Worm (Caenorhabditis elegans) whole organism, L4 larva: ENCODE data around the gene lgg-1.
A peak's percentile ranks its signal among the peaks of the same experiment; 100 is the strongest.

Experiments
- D1046.2 ChIP-seq: fragments of 200-800 bp; sonication (Bioruptor generic); IDR thresholded peaks from 2 replicates; pipeline ENCODE4 v1.3.6; 2022; ENCODE audit warnings: missing genetic modification characterization, missing compliant biosample characterization
- F10B5.3 ChIP-seq: sonication (generic microtip); optimal IDR thresholded peaks from 2 replicates; lab custom pipeline; 2016; ENCODE audit warnings: mild to moderate bottlenecking, missing genetic modification characterization, missing compliant biosample characterization
- F26F4.8 ChIP-seq: fragments of 200-800 bp; sonication (Bioruptor generic); conservative IDR thresholded peaks from 2 replicates; pipeline ENCODE4 v1.3.6; 2022; ENCODE audit warnings: missing genetic modification characterization, missing compliant biosample characterization
- R02D3.7 ChIP-seq: fragments of 150-350 bp; sonication (generic microtip); optimal IDR thresholded peaks from 3 replicates; lab custom pipeline; 2014; ENCODE audit warnings: missing biosample characterization, missing genetic modification characterization
- T20F7.1 ChIP-seq: fragments of 200-800 bp; sonication (Bioruptor generic); optimal IDR thresholded peaks from 2 replicates; lab custom pipeline; 2018; ENCODE audit warnings: mild to moderate bottlenecking, missing genetic modification characterization, missing compliant biosample characterization
- Y48G9A.11 ChIP-seq: fragments of 200-800 bp; sonication (Bioruptor generic); IDR thresholded peaks from 2 replicates; pipeline ENCODE4 v1.3.6; 2022; ENCODE audit warnings: missing genetic modification reagents, missing genetic modification characterization, missing compliant biosample characterization
- Y75B8A.6 ChIP-seq: fragments of 200-800 bp; sonication (Bioruptor generic); IDR thresholded peaks from 2 replicates; pipeline ENCODE4 v1.3.6; 2022; ENCODE audit warnings: missing genetic modification reagents, missing genetic modification characterization, missing compliant biosample characterization
- aha-1 ChIP-seq: fragments of 150-350 bp; peaks from one replicate; lab custom pipeline; 2014; ENCODE audit warnings: missing biosample characterization, missing genetic modification characterization
- ama-1 ChIP-seq: fragments of 150-350 bp; optimal IDR thresholded peaks from 2 replicates; lab custom pipeline; 2014; ENCODE audit warnings: inconsistent platforms, mixed read lengths
- arid-1 ChIP-seq: fragments of 200-800 bp; sonication (Bioruptor generic); conservative IDR thresholded peaks from 2 replicates; pipeline ENCODE4 v1.3.6; 2022; ENCODE audit warnings: missing genetic modification reagents, missing genetic modification characterization, missing compliant biosample characterization
- ceh-44 ChIP-seq: fragments of 200-800 bp; sonication (Bioruptor generic); IDR thresholded peaks from 2 replicates; pipeline ENCODE4 v1.3.6; 2022; ENCODE audit warnings: missing genetic modification reagents, missing genetic modification characterization, missing compliant biosample characterization
- daf-12 ChIP-seq: fragments of 150-350 bp; optimal IDR thresholded peaks from 2 replicates; lab custom pipeline; 2014; ENCODE audit warnings: missing biosample characterization, missing genetic modification reagents, missing genetic modification characterization
- daf-16 ChIP-seq, 3 experiments: sonication (generic microtip); optimal IDR thresholded peaks; 2 replicates each; lab custom pipeline; 2016 to 2017; ENCODE audit warnings: missing genetic modification characterization in 3 of 3, missing genetic modification reagents in 3 of 3, mild to moderate bottlenecking in 2 of 3, missing compliant biosample characterization in 2 of 3, missing biosample characterization in 1 of 3, moderate library complexity in 1 of 3
- dmd-6 ChIP-seq: fragments of 200-800 bp; sonication (Bioruptor generic); IDR thresholded peaks from 2 replicates; pipeline ENCODE4 v1.3.6; 2022; ENCODE audit warnings: missing genetic modification reagents, missing genetic modification characterization, missing compliant biosample characterization
- dve-1 ChIP-seq: sonication (generic microtip); optimal IDR thresholded peaks from 2 replicates; lab custom pipeline; 2017; ENCODE audit warnings: antibody characterized with exemption, mild to moderate bottlenecking, missing genetic modification characterization, missing compliant biosample characterization; ENCODE audit not compliant: insufficient read depth
- egl-27 ChIP-seq: sonication (generic microtip); optimal IDR thresholded peaks from 3 replicates; lab custom pipeline; 2017; ENCODE audit warnings: missing biosample characterization, missing genetic modification reagents, missing genetic modification characterization
- egl-43 ChIP-seq: fragments of 200-800 bp; sonication (Bioruptor generic); IDR thresholded peaks from 2 replicates; pipeline ENCODE4 v1.3.6; 2022; ENCODE audit warnings: missing genetic modification reagents, missing genetic modification characterization, missing compliant biosample characterization
- fkh-10 ChIP-seq: fragments of 150-350 bp; optimal IDR thresholded peaks from 2 replicates; lab custom pipeline; 2014; ENCODE audit warnings: missing biosample characterization, missing genetic modification reagents, missing genetic modification characterization
- hif-1 ChIP-seq, 2 experiments: sonication (generic microtip); optimal IDR thresholded peaks; 2 replicates each; lab custom pipeline; 2016 to 2017; ENCODE audit warnings: missing compliant biosample characterization in 2 of 2, missing genetic modification characterization in 2 of 2, missing genetic modification reagents in 2 of 2, missing genotype in 2 of 2, mild to moderate bottlenecking in 1 of 2
- hlh-30 ChIP-seq: sonication (generic microtip); optimal IDR thresholded peaks from 2 replicates; lab custom pipeline; 2017; ENCODE audit warnings: antibody characterized with exemption, mild to moderate bottlenecking, missing genetic modification characterization, missing compliant biosample characterization; ENCODE audit not compliant: insufficient read depth
- hmg-1.1 ChIP-seq: fragments of 200-800 bp; sonication (Bioruptor generic); IDR thresholded peaks from 2 replicates; pipeline ENCODE4 v1.3.6; 2022; ENCODE audit warnings: missing genetic modification reagents, missing genetic modification characterization, missing compliant biosample characterization
- jun-1 ChIP-seq: fragments of 150-350 bp; optimal IDR thresholded peaks from 2 replicates; lab custom pipeline; 2014; ENCODE audit warnings: missing biosample characterization, missing genetic modification reagents, missing genetic modification characterization
- lin-1 ChIP-seq: fragments of 200-800 bp; sonication (Bioruptor generic); IDR thresholded peaks from 2 replicates; pipeline ENCODE4 v1.3.6; 2022; ENCODE audit warnings: missing genetic modification reagents, missing genetic modification characterization, missing compliant biosample characterization
- lin-15B ChIP-seq: fragments of 150-350 bp; sonication (generic microtip); optimal IDR thresholded peaks from 3 replicates; lab custom pipeline; 2014; ENCODE audit warnings: missing biosample characterization, missing genetic modification characterization
- lin-29 ChIP-seq: fragments of 200-800 bp; sonication (Bioruptor generic); IDR thresholded peaks from 2 replicates; pipeline ENCODE4 v1.3.6; 2022; ENCODE audit warnings: missing genetic modification reagents, missing genetic modification characterization, missing compliant biosample characterization
- lin-39 ChIP-seq: fragments of 150-350 bp; optimal IDR thresholded peaks from 2 replicates; lab custom pipeline; 2014; ENCODE audit warnings: missing biosample characterization, missing genetic modification reagents, missing genetic modification characterization
- lir-3 ChIP-seq: sonication (generic microtip); optimal IDR thresholded peaks from 2 replicates; lab custom pipeline; 2016; ENCODE audit warnings: mild to moderate bottlenecking, missing genetic modification characterization, missing compliant biosample characterization
- lsy-2 ChIP-seq, 2 experiments: fragments of 150-350 bp in 1 of 2; sonication (generic microtip) in 1 of 2; optimal IDR thresholded peaks; 2 replicates each; lab custom pipeline; 2014 to 2017; ENCODE audit warnings: missing biosample characterization in 2 of 2, missing genetic modification characterization in 2 of 2
- mdl-1 ChIP-seq, 2 experiments: fragments of 150-350 bp in 1 of 2; sonication (generic microtip) in 1 of 2; optimal IDR thresholded peaks; 2 replicates each; lab custom pipeline; 2014 to 2017; ENCODE audit warnings: missing biosample characterization in 2 of 2, missing genetic modification characterization in 2 of 2
- mdt-29 ChIP-seq: fragments of 200-800 bp; sonication (Bioruptor generic); IDR thresholded peaks from 2 replicates; pipeline ENCODE4 v1.3.6; 2022; ENCODE audit warnings: missing genetic modification reagents, missing genetic modification characterization, missing compliant biosample characterization
- mep-1 ChIP-seq: fragments of 150-350 bp; sonication (generic microtip); optimal IDR thresholded peaks from 3 replicates; lab custom pipeline; 2014; ENCODE audit warnings: missing biosample characterization, missing genetic modification characterization
- mxl-2 ChIP-seq: fragments of 200-800 bp; sonication (Bioruptor generic); conservative IDR thresholded peaks from 2 replicates; pipeline ENCODE4 v1.3.6; 2022; ENCODE audit warnings: missing genetic modification reagents, missing genetic modification characterization, missing compliant biosample characterization
- mxl-3 ChIP-seq: fragments of 200-800 bp; sonication (Bioruptor generic); optimal IDR thresholded peaks from 2 replicates; lab custom pipeline; 2018; ENCODE audit warnings: mild to moderate bottlenecking, missing genetic modification characterization, missing compliant biosample characterization
- nhr-10 ChIP-seq: fragments of 150-350 bp; optimal IDR thresholded peaks from 2 replicates; lab custom pipeline; 2014; ENCODE audit warnings: missing biosample characterization, missing genetic modification characterization
- nhr-11 ChIP-seq: fragments of 150-350 bp; optimal IDR thresholded peaks from 2 replicates; lab custom pipeline; 2014; ENCODE audit warnings: missing biosample characterization, missing genetic modification characterization
- nhr-28 ChIP-seq: fragments of 150-350 bp; optimal IDR thresholded peaks from 2 replicates; lab custom pipeline; 2014; ENCODE audit warnings: missing biosample characterization, missing genetic modification characterization
- nhr-76 ChIP-seq: fragments of 150-350 bp; optimal IDR thresholded peaks from 2 replicates; lab custom pipeline; 2014; ENCODE audit warnings: missing biosample characterization, missing genetic modification characterization
- php-3 ChIP-seq: fragments of 200-800 bp; sonication (Bioruptor generic); IDR thresholded peaks from 2 replicates; pipeline ENCODE4 v1.3.6; 2022; ENCODE audit warnings: missing genetic modification reagents, missing genetic modification characterization, missing compliant biosample characterization
- pqm-1 ChIP-seq: sonication (generic microtip); optimal IDR thresholded peaks from 2 replicates; lab custom pipeline; 2017; ENCODE audit warnings: missing biosample characterization, missing genetic modification characterization
- sdz-12 ChIP-seq: fragments of 200-800 bp; sonication (Bioruptor generic); optimal IDR thresholded peaks from 2 replicates; lab custom pipeline; 2018; ENCODE audit warnings: mild to moderate bottlenecking, missing genetic modification characterization, missing compliant biosample characterization
- set-16 ChIP-seq: fragments of 200-800 bp; sonication (Bioruptor generic); IDR thresholded peaks from 2 replicates; pipeline ENCODE4 v1.3.6; 2022; ENCODE audit warnings: missing genetic modification reagents, missing genetic modification characterization, missing compliant biosample characterization
- snpc-4 ChIP-seq: fragments of 150-350 bp; optimal IDR thresholded peaks from 2 replicates; lab custom pipeline; 2014; ENCODE audit warnings: missing biosample characterization, missing genetic modification characterization
- spr-3 ChIP-seq: fragments of 200-800 bp; sonication (Bioruptor generic); optimal IDR thresholded peaks from 2 replicates; lab custom pipeline; 2018; ENCODE audit warnings: mild to moderate bottlenecking, missing genetic modification characterization, missing compliant biosample characterization
- tra-1 ChIP-seq: fragments of 200-800 bp; sonication (Bioruptor generic); IDR thresholded peaks from 2 replicates; pipeline ENCODE4 v1.3.6; 2022; ENCODE audit warnings: missing genetic modification reagents, missing genetic modification characterization, missing compliant biosample characterization
- unc-39 ChIP-seq: sonication (generic microtip); optimal IDR thresholded peaks from 2 replicates; lab custom pipeline; 2017; ENCODE audit warnings: missing biosample characterization, missing genetic modification characterization
- zfp-2 ChIP-seq: sonication (generic microtip); optimal IDR thresholded peaks from 2 replicates; lab custom pipeline; 2016; ENCODE audit warnings: mild to moderate bottlenecking, missing genetic modification characterization, missing compliant biosample characterization
- zip-2 ChIP-seq: fragments of 150-350 bp; optimal IDR thresholded peaks from 2 replicates; lab custom pipeline; 2014; ENCODE audit warnings: missing biosample characterization, missing genetic modification characterization
- ztf-11 ChIP-seq: fragments of 150-350 bp; optimal IDR thresholded peaks from 2 replicates; lab custom pipeline; 2014; ENCODE audit warnings: missing biosample characterization, missing genetic modification characterization
- ztf-7 ChIP-seq: fragments of 150-350 bp; optimal IDR thresholded peaks from 2 replicates; lab custom pipeline; 2014; ENCODE audit warnings: missing biosample characterization, missing genetic modification characterization

The lgg-1 gene

ce11 chrII:6331222-6331830 is 16.2 kb downstream of the lgg-1 start, which contains the start of gene set-4 (continued):
- TF ChIP-seq pqm-1 (peak; percentile 32), ztf-7 (tag; lab: Kevin White, UChicago) (peak; percentile 72), egl-27 (no peak), nhr-10 (tag; lab: Kevin White, UChicago) (peak; percentile 23), lin-39 (tag; lab: Kevin White, UChicago) (no peak), daf-16 (GFP tag; optimal IDR thresholded peaks at IDR 0.05; lab: Kevin White, UChicago) (peak; percentile 50 to 86), daf-16 (tag; optimal IDR thresholded peaks at IDR 0.05; lab: Kevin White, UChicago) (peak; percentile 75), sdz-12 (GFP tag; lab: Kevin White, UChicago) (no peak), egl-43 (GFP tag; lab: Robert Waterston, UW) (no peak; the same call in 1 of the 2 replicates), nhr-11 (tag; lab: Kevin White, UChicago) (peak; percentile 89), lsy-2 (tag; optimal IDR thresholded peaks at IDR 0.05; lab: Kevin White, UChicago) (peak; percentile 79 to 95), nhr-76 (tag; lab: Kevin White, UChicago) (no peak), set-16 (peak; percentile 25; the same call in 1 of the 2 replicates), lin-15B (no peak), dve-1 (tag; lab: Kevin White, UChicago) (peak; percentile 94), ztf-11 (peak; percentile 16), Y48G9A.11 (GFP tag; lab: Robert Waterston, UW) (no peak), Y75B8A.6 (GFP tag; lab: Robert Waterston, UW) (no peak), jun-1 (tag; lab: Kevin White, UChicago) (peak; percentile 77), hlh-30 (peak; percentile 95), F10B5.3 (tag; lab: Kevin White, UChicago) (peak; percentile 41), mdt-29 (GFP tag; lab: Robert Waterston, UW) (peak; percentile 62; the same call in 1 of the 2 replicates), mxl-2 (no peak), tra-1 (GFP tag; lab: Robert Waterston, UW) (peak; percentile 87), lin-29 (0 out of 2 replicates have a peak, but pooled peaks have one; percentile 20), daf-12 (tag; lab: Kevin White, UChicago) (no peak), php-3 (GFP tag; lab: Robert Waterston, UW) (0 out of 2 replicates have a peak, but pooled peaks have one; percentile 20), aha-1 (tag; lab: Kevin White, UChicago) (peak; percentile 99), T20F7.1 (GFP tag; lab: Kevin White, UChicago) (peak; percentile 85), fkh-10 (peak; percentile 95), spr-3 (GFP tag; lab: Kevin White, UChicago) (peak; percentile 68), snpc-4 (tag; lab: Kevin White, UChicago) (no peak)
- TF ChIP-seq, all 104 proteins: peak for 59

- TF ChIP-seq lin-15B (no peak), egl-43 (GFP tag; lab: Robert Waterston, UW) (no peak), mxl-3 (GFP tag; lab: Kevin White, UChicago) (peak; percentile 47), hmg-1.1 (GFP tag; lab: Robert Waterston, UW) (no peak), mep-1 (peak; percentile 27), lin-1 (GFP tag; lab: Robert Waterston, UW) (peak; percentile 73), nhr-11 (tag; lab: Kevin White, UChicago) (no peak), tra-1 (GFP tag; lab: Robert Waterston, UW) (peak; percentile 80), mdl-1 (tag; optimal IDR thresholded peaks at IDR 0.05; lab: Kevin White, UChicago) (no peak), ama-1 (peak; percentile 43), D1046.2 (GFP tag; lab: Robert Waterston, UW) (no peak), nhr-10 (tag; lab: Kevin White, UChicago) (peak; percentile 58), hif-1 (tag; optimal IDR thresholded peaks at IDR 0.05; lab: Kevin White, UChicago) (peak in 1 of 2 experiments; percentile 16), ceh-44 (no peak), dmd-6 (peak; percentile 88), unc-39 (tag; lab: Kevin White, UChicago) (no peak), lin-29 (no peak), lir-3 (tag; lab: Kevin White, UChicago) (no peak), nhr-28 (tag; lab: Kevin White, UChicago) (peak; percentile 97), R02D3.7 (tag; lab: Kevin White, UChicago) (no peak), F26F4.8 (GFP tag; lab: Robert Waterston, UW) (no peak), egl-27 (no peak), hlh-30 (peak; percentile 13), zip-2 (no peak), zfp-2 (tag; lab: Kevin White, UChicago) (no peak), set-16 (no peak), arid-1 (GFP tag; lab: Robert Waterston, UW) (no peak)
Observed at ce11 chrII:6328672-6329071, 18.8 kb downstream of the lgg-1 start.
